Worm (Caenorhabditis elegans) whole organism, mixed stage, embryonic: ENCODE data around the gene del-6.

Experiments
- ceh-43 ChIP-seq: fragments of 200-800 bp; sonication (Bioruptor generic); optimal IDR thresholded peaks from 2 replicates; lab custom pipeline; 2018; ENCODE audit warnings: mild to moderate bottlenecking, missing genetic modification characterization, moderate library complexity, missing compliant biosample characterization
- ces-1 ChIP-seq: fragments of 150-350 bp; optimal IDR thresholded peaks from 2 replicates; lab custom pipeline; 2014; ENCODE audit warnings: missing biosample characterization, missing genetic modification reagents, missing genetic modification characterization
- cnd-1 ChIP-seq: fragments of 200-800 bp; sonication (Bioruptor generic); optimal IDR thresholded peaks from 2 replicates; lab custom pipeline; 2018; ENCODE audit warnings: mild to moderate bottlenecking, missing genetic modification characterization, missing compliant biosample characterization
- elt-1 ChIP-seq: sonication (generic microtip); optimal IDR thresholded peaks from 2 replicates; lab custom pipeline; 2017; ENCODE audit warnings: missing genetic modification characterization, mild to moderate bottlenecking, missing compliant biosample characterization, antibody characterized with exemption, moderate library complexity, borderline replicate concordance; ENCODE audit not compliant: insufficient read depth
- lsy-2 ChIP-seq: fragments of 150-350 bp; optimal IDR thresholded peaks from 2 replicates; lab custom pipeline; 2014; ENCODE audit warnings: missing biosample characterization, missing genetic modification characterization
- snpc-4 ChIP-seq: fragments of 150-350 bp; optimal IDR thresholded peaks from 2 replicates; lab custom pipeline; 2014; ENCODE audit warnings: missing biosample characterization, missing genetic modification characterization
- ztf-11 ChIP-seq: fragments of 150-350 bp; optimal IDR thresholded peaks from 2 replicates; lab custom pipeline; 2014; ENCODE audit warnings: missing biosample characterization, missing genetic modification characterization

DNA sequence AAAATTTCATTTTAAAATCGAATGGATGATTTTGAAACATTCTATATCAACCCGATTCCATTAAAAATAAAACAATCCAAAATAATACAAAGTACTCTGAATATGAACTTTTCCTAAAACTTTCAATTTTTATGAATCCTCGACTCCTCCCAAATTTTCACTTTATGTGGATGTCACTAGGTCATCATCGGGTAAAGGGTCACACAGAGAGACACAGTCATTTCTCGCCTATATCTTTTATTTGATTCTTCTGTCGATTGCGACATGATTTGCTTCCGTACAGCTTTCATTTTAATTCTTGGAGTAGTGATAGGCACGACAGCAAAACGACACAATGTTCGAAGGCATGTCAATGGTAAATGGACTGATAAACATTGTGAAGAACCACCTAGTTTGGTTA is 44.2 kb upstream of the del-6 start, which contains the start of gene F25D1.3:
- TF ChIP-seq ztf-11 (tag; lab: Kevin White, UChicago) (no peak), lsy-2 (no peak), elt-1 (tag; lab: Kevin White, UChicago) (no peak), ceh-43 (GFP tag; lab: Kevin White, UChicago) (no peak), snpc-4 (tag; lab: Kevin White, UChicago) (no peak), ces-1 (GFP tag; lab: Kevin White, UChicago) (no peak), cnd-1 (tag; lab: Kevin White, UChicago) (no peak)
